Worm (Caenorhabditis elegans) whole organism, L4/young adult: Measurements from ENCODE around the gene let-711.

Experiments used
- W03F9.2 ChIP-seq: fragments of 150-350 bp; optimal IDR thresholded peaks from 2 replicates; lab custom pipeline; 2014; ENCODE audit warnings: missing biosample characterization, missing genetic modification characterization
- him-1 ChIP-seq: sonication (generic microtip); optimal IDR thresholded peaks from 2 replicates; lab custom pipeline; 2016; ENCODE audit warnings: missing genotype, missing genetic modification reagents, missing genetic modification characterization, missing compliant biosample characterization

DNA sequence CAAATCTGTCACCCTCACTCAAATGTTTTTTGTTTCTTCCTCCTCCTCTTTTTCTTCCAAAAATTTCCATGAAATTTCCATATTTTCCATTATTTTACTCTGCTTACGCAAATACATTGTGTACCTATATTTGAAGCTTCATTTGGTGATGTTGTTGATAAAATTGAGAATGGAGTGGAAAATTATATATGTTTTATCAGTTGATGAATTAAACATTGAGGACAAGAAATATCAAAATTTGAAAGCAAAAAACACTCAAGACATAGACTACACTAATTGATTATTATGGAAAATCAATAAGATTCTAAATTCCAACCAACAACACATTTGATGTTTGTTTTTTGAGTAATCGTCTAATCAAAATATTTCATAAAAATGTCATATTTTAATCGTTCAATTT is 42.7 kb downstream of the let-711 start:
- peak; percentile 10 for TF ChIP-seq W03F9.2 (tag; lab: Kevin White, UChicago)
- TF ChIP-seq him-1 (tag; lab: Kevin White, UChicago), result no peak
